Worm (Caenorhabditis elegans): Measurements from ENCODE around the gene blos-4.

DNA sequence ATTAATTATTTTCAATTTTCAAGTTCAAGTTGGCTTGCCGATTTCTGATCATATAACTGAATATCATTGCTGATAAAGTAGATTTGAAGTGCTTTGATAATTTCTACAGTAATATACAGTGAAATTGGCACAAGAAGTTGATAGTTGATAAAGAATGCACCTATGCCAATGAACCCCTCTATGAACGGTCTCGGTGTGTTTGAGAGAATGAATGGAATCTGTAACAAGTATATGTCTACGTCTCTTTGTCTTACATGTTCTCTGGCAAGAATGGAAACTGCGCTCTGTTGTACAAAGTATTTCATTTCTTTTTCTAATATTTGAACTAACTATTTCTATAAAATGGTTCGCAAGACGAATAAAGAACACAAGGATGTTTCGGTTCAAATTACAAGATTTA lies 3.3 kb upstream of the blos-4 start, which contains the start of gene T24H7.8:
- TF ChIP-seq dao-5 (tag; optimal IDR thresholded peaks at IDR 0.05) (no peak), him-1 (tag; optimal IDR thresholded peaks at IDR 0.05) (no peak), W03F9.2 (tag; optimal IDR thresholded peaks at IDR 0.05) (no peak)
